Fruit fly (Drosophila melanogaster) whole organism, embryonic: ENCODE measurements around the gene lectin-37Db.

Experiments used
- Abd-B ChIP-seq: fragments of 200-800 bp; sonication (Bioruptor generic); optimal IDR thresholded peaks from 2 replicates; lab custom pipeline; 2018; ENCODE audit warnings: missing biosample characterization, mild to moderate bottlenecking, missing genetic modification characterization, moderate library complexity
- Adf1 ChIP-seq: fragments of 200-800 bp; sonication (Bioruptor generic); IDR thresholded peaks from 2 replicates; pipeline ENCODE4 v1.3.6; 2022; ENCODE audit warnings: missing biosample characterization, missing genetic modification characterization
- B-H1 ChIP-seq: fragments of 200-800 bp; sonication (Bioruptor generic); IDR thresholded peaks from 3 replicates; pipeline ENCODE4 v1.3.6; 2022; ENCODE audit warnings: missing biosample characterization, missing genetic modification characterization
- CG10366 ChIP-seq: fragments of 200-800 bp; sonication (Bioruptor generic); IDR thresholded peaks from 2 replicates; pipeline ENCODE4 v1.3.6; 2022; ENCODE audit warnings: missing biosample characterization, missing genetic modification characterization
- CG11085 ChIP-seq: fragments of 200-800 bp; sonication (Bioruptor generic); IDR thresholded peaks from 2 replicates; pipeline ENCODE4 v1.3.6; 2022; ENCODE audit warnings: missing biosample characterization, missing genetic modification characterization
- CG11504 ChIP-seq: fragments of 200-800 bp; sonication (Bioruptor generic); optimal IDR thresholded peaks from 3 replicates; lab custom pipeline; 2019; ENCODE audit warnings: missing biosample characterization, mild to moderate bottlenecking, missing genetic modification characterization, moderate library complexity
- CG12659 ChIP-seq: fragments of 200-800 bp; sonication (Bioruptor generic); optimal IDR thresholded peaks from 3 replicates; lab custom pipeline; 2017; ENCODE audit warnings: mild to moderate bottlenecking, missing biosample characterization, missing genetic modification reagents, missing genetic modification characterization
- CG12769 ChIP-seq: fragments of 200-800 bp; sonication (Bioruptor generic); optimal IDR thresholded peaks from 2 replicates; lab custom pipeline; 2019; ENCODE audit warnings: missing biosample characterization, mild to moderate bottlenecking, missing genetic modification characterization, moderate library complexity
- CG13894 ChIP-seq: fragments of 200-800 bp; sonication (Bioruptor generic); optimal IDR thresholded peaks from 3 replicates; lab custom pipeline; 2018; ENCODE audit warnings: missing biosample characterization, mild to moderate bottlenecking, missing genetic modification characterization, moderate library complexity
- CG14710 ChIP-seq: fragments of 200-800 bp; sonication (Bioruptor generic); optimal IDR thresholded peaks from 3 replicates; lab custom pipeline; 2019; ENCODE audit warnings: missing biosample characterization, mild to moderate bottlenecking, missing genetic modification characterization, moderate library complexity
- CG17802 ChIP-seq: fragments of 200-800 bp; sonication (Bioruptor generic); optimal IDR thresholded peaks from 2 replicates; lab custom pipeline; 2018; ENCODE audit warnings: missing biosample characterization, mild to moderate bottlenecking, missing genetic modification characterization, moderate library complexity
- CG3407 ChIP-seq: fragments of 200-800 bp; sonication (Bioruptor generic); optimal IDR thresholded peaks from 2 replicates; lab custom pipeline; 2018; ENCODE audit warnings: missing biosample characterization, mild to moderate bottlenecking, missing genetic modification characterization
- CG34224 ChIP-seq: fragments of 200-800 bp; sonication (Bioruptor generic); IDR thresholded peaks from 3 replicates; pipeline ENCODE4 v1.3.6; 2022; ENCODE audit warnings: missing biosample characterization, missing genetic modification characterization; ENCODE audit not compliant: partially characterized antibody
- CG6175 ChIP-seq: fragments of 200-800 bp; sonication (Bioruptor generic); IDR thresholded peaks from 3 replicates; pipeline ENCODE4 v1.3.6; 2022; ENCODE audit warnings: missing biosample characterization, missing genetic modification characterization
- CG8944 ChIP-seq: fragments of 200-800 bp; sonication (Bioruptor generic); optimal IDR thresholded peaks from 3 replicates; lab custom pipeline; 2016; ENCODE audit warnings: missing biosample characterization, missing genetic modification characterization
- CG9215 ChIP-seq: fragments of 200-800 bp; sonication (Bioruptor generic); IDR thresholded peaks from 2 replicates; pipeline ENCODE4 v1.3.6; 2022; ENCODE audit warnings: missing biosample characterization, missing genetic modification characterization
- Deaf1 ChIP-seq: fragments of 200-800 bp; optimal IDR thresholded peaks from 3 replicates; lab custom pipeline; 2019; ENCODE audit warnings: missing biosample characterization, mild to moderate bottlenecking, missing genetic modification characterization, moderate library complexity
- E2f2 ChIP-seq: fragments of 200-800 bp; sonication (Bioruptor generic); IDR thresholded peaks from 2 replicates; pipeline ENCODE4 v1.3.6; 2022; ENCODE audit warnings: missing biosample characterization, missing genetic modification characterization
- Gsc ChIP-seq: fragments of 200-800 bp; sonication (Bioruptor generic); IDR thresholded peaks from 2 replicates; pipeline ENCODE4 v1.3.6; 2022; ENCODE audit warnings: missing biosample characterization, missing genetic modification characterization
- Lim3 ChIP-seq: fragments of 200-800 bp; sonication (Bioruptor generic); IDR thresholded peaks from 2 replicates; pipeline ENCODE4 v1.3.6; 2022; ENCODE audit warnings: missing biosample characterization, missing genetic modification characterization
- Med ChIP-seq: fragments of 200-800 bp; sonication (Bioruptor generic); peaks from one replicate; lab custom pipeline; 2016; ENCODE audit warnings: missing biosample characterization, missing genetic modification characterization, mild to moderate bottlenecking, inconsistent platforms, moderate library complexity
- Mes4 ChIP-seq: fragments of 200-800 bp; sonication (Bioruptor generic); optimal IDR thresholded peaks from 2 replicates; lab custom pipeline; 2016; ENCODE audit warnings: missing biosample characterization, missing genetic modification characterization
- Opbp ChIP-seq: fragments of 200-800 bp; sonication (Bioruptor generic); IDR thresholded peaks from 3 replicates; pipeline ENCODE4 v1.3.6; 2022; ENCODE audit warnings: missing biosample characterization, missing genetic modification characterization; ENCODE audit not compliant: partially characterized antibody
- Poxn ChIP-seq: fragments of 200-800 bp; sonication (Bioruptor generic); IDR thresholded peaks from 2 replicates; pipeline ENCODE4 v1.3.6; 2022; ENCODE audit warnings: missing biosample characterization, missing genetic modification characterization
- Stat92E ChIP-seq, 3 experiments: fragments of >200 bp in 2 of 3; fragments of 200-800 bp in 1 of 3; sonication (Bioruptor generic) in 1 of 3; optimal IDR thresholded peaks; 2 replicates each; lab custom pipeline; 2017 to 2019; ENCODE audit warnings: missing biosample characterization in 3 of 3, missing genetic modification characterization in 3 of 3, mild to moderate bottlenecking in 1 of 3, moderate library complexity in 1 of 3
- Vsx1 ChIP-seq: fragments of 200-800 bp; sonication (Bioruptor generic); optimal IDR thresholded peaks from 2 replicates; lab custom pipeline; 2017; ENCODE audit warnings: missing biosample characterization, mild to moderate bottlenecking, missing genetic modification characterization, missing genetic modification reagents
- abd-A ChIP-seq: fragments of 200-800 bp; sonication (Bioruptor generic); optimal IDR thresholded peaks from 3 replicates; lab custom pipeline; 2019; ENCODE audit warnings: missing biosample characterization, mild to moderate bottlenecking, missing genetic modification characterization, moderate library complexity
- ash1 ChIP-seq: fragments of 200-800 bp; sonication (Bioruptor generic); optimal IDR thresholded peaks from 2 replicates; lab custom pipeline; 2018; ENCODE audit warnings: missing biosample characterization, mild to moderate bottlenecking, missing genetic modification characterization
- btn ChIP-seq: fragments of 200-800 bp; sonication (Bioruptor generic); optimal IDR thresholded peaks from 2 replicates; lab custom pipeline; 2016; ENCODE audit warnings: missing biosample characterization, missing genetic modification characterization
- cad ChIP-seq: fragments of >200 bp; optimal IDR thresholded peaks from 2 replicates; lab custom pipeline; 2017; ENCODE audit warnings: missing biosample characterization, missing genetic modification characterization
- cas ChIP-seq: fragments of 200-800 bp; sonication (Bioruptor generic); IDR thresholded peaks from 2 replicates; pipeline ENCODE4 v1.3.6; 2022; ENCODE audit warnings: missing biosample characterization, missing genetic modification characterization
- croc ChIP-seq: fragments of 200-800 bp; sonication (Bioruptor generic); conservative IDR thresholded peaks from 3 replicates; pipeline ENCODE4 v1.3.6; 2022; ENCODE audit warnings: missing biosample characterization, missing genetic modification characterization
- crp ChIP-seq, 2 experiments: fragments of 200-800 bp; sonication (Bioruptor generic); optimal IDR thresholded peaks; 2 replicates in 1 of 2; 3 replicates in 1 of 2; lab custom pipeline; 2017; ENCODE audit warnings: missing biosample characterization in 2 of 2, missing genetic modification characterization in 2 of 2, mild to moderate bottlenecking in 1 of 2, moderate library complexity in 1 of 2
- gcm ChIP-seq: fragments of 200-800 bp; sonication (Bioruptor generic); optimal IDR thresholded peaks from 2 replicates; lab custom pipeline; 2019; ENCODE audit warnings: missing biosample characterization, mild to moderate bottlenecking, missing genetic modification characterization, moderate library complexity
- kni ChIP-seq: fragments of 200-800 bp; sonication (Bioruptor generic); optimal IDR thresholded peaks from 3 replicates; lab custom pipeline; 2017; ENCODE audit warnings: mild to moderate bottlenecking, missing biosample characterization, missing genetic modification reagents, missing genetic modification characterization
- lola ChIP-seq, 3 experiments: fragments of >200 bp in 2 of 3; fragments of 200-800 bp in 1 of 3; sonication (Bioruptor generic) in 1 of 3; optimal IDR thresholded peaks; 2 replicates each; lab custom pipeline; 2017 to 2019; ENCODE audit warnings: missing biosample characterization in 3 of 3, missing genetic modification characterization in 3 of 3, mild to moderate bottlenecking in 1 of 3, moderate library complexity in 1 of 3
- mam ChIP-seq: fragments of 200-800 bp; sonication (Bioruptor generic); optimal IDR thresholded peaks from 3 replicates; lab custom pipeline; 2016; ENCODE audit warnings: missing biosample characterization, missing genetic modification characterization
- mirr ChIP-seq: fragments of 200-800 bp; sonication (Bioruptor generic); optimal IDR thresholded peaks from 3 replicates; lab custom pipeline; 2018; ENCODE audit warnings: missing biosample characterization, mild to moderate bottlenecking, missing genetic modification characterization
- prd ChIP-seq, 3 experiments: fragments of >200 bp in 2 of 3; fragments of 200-800 bp in 1 of 3; sonication (Bioruptor generic) in 1 of 3; optimal IDR thresholded peaks in 2 of 3; IDR thresholded peaks in 1 of 3; 2 replicates in 2 of 3; 3 replicates in 1 of 3; pipeline versions ENCODE4 v1.3.6 to Lab custom; 2017 to 2022; ENCODE audit warnings: missing biosample characterization in 1 of 3, missing genetic modification characterization in 1 of 3
- sd ChIP-seq: fragments of 200-800 bp; sonication (Bioruptor generic); optimal IDR thresholded peaks from 3 replicates; lab custom pipeline; 2018; ENCODE audit warnings: missing biosample characterization, mild to moderate bottlenecking, missing genetic modification characterization, moderate library complexity
- sens ChIP-seq: fragments of 200-800 bp; sonication (Bioruptor generic); peaks from one replicate; lab custom pipeline; 2016; ENCODE audit warnings: missing biosample characterization, missing genetic modification characterization
- slp2 ChIP-seq: fragments of 200-800 bp; sonication (Bioruptor generic); optimal IDR thresholded peaks from 2 replicates; lab custom pipeline; 2016; ENCODE audit warnings: missing biosample characterization, missing genetic modification characterization
- sug ChIP-seq: fragments of 200-800 bp; optimal IDR thresholded peaks from 2 replicates; lab custom pipeline; 2019; ENCODE audit warnings: missing biosample characterization, mild to moderate bottlenecking, missing genetic modification characterization, moderate library complexity
- trh ChIP-seq: fragments of 200-800 bp; sonication (Bioruptor generic); optimal IDR thresholded peaks from 2 replicates; lab custom pipeline; 2016; ENCODE audit warnings: missing biosample characterization, missing genetic modification characterization
- twi ChIP-seq: fragments of 200-800 bp; optimal IDR thresholded peaks from 2 replicates; lab custom pipeline; 2019; ENCODE audit warnings: missing biosample characterization, mild to moderate bottlenecking, missing genetic modification characterization, moderate library complexity
- vvl ChIP-seq: fragments of 200-800 bp; sonication (Bioruptor generic); IDR thresholded peaks from 2 replicates; pipeline ENCODE4 v1.3.6; 2022; ENCODE audit warnings: missing biosample characterization, missing genetic modification characterization

lectin-37Db gene

dm6 chr2L:19386106-19386715 is 32.7 kb upstream of the lectin-37Db start, which contains the start of gene fon (continued):
- TF ChIP-seq CG6175 (GFP tag; lab: Robert Waterston, UW), result no peak
- no peak for TF ChIP-seq gcm

dm6 chr2L:19388966-19389365 is 29.9 kb upstream of the lectin-37Db start:
- TF ChIP-seq sd (tag; lab: Kevin White, UChicago) (peak; percentile 27), CG3407 (GFP tag; lab: Kevin White, UChicago) (no peak), CG12769 (tag; lab: Kevin White, UChicago) (peak; percentile 35), CG13894 (tag; lab: Kevin White, UChicago) (peak; percentile 76), Med (GFP tag; lab: Kevin White, UChicago) (peak; percentile 48), abd-A (tag; lab: Kevin White, UChicago) (peak; percentile 20), Adf1 (no peak), sens (peak; percentile 54), vvl (GFP tag; lab: Robert Waterston, UW) (peak; percentile 48; the same call in 1 of the 2 replicates), CG6175 (GFP tag; lab: Robert Waterston, UW) (no peak)

dm6 chr2L:19389749-19390148 is 29.1 kb upstream of the lectin-37Db start, which contains the start of gene CG17549:
CG17549 (minus strand) TSS chr2L:19390075.
- TF ChIP-seq B-H1 (GFP tag; lab: Robert Waterston, UW), result no peak
- TF ChIP-seq CG11085, result no peak
- no peak for TF ChIP-seq Abd-B (GFP tag; lab: Kevin White, UChicago)
- TF ChIP-seq Poxn (GFP tag; lab: Robert Waterston, UW), result no peak
- TF ChIP-seq CG14710, result no peak
- no peak for TF ChIP-seq CG17802 (tag; lab: Kevin White, UChicago)
- no peak for TF ChIP-seq slp2 (GFP tag; lab: Kevin White, UChicago)
- peak; percentile 74 for TF ChIP-seq CG12769 (tag; lab: Kevin White, UChicago)
- TF ChIP-seq Gsc, result no peak
- no peak for TF ChIP-seq CG10366 (GFP tag; lab: Robert Waterston, UW)
- TF ChIP-seq CG8944 (GFP tag; lab: Kevin White, UChicago), result no peak
- TF ChIP-seq Deaf1 (tag; lab: Kevin White, UChicago), result peak; percentile 72
- no peak for TF ChIP-seq crp (GFP tag; optimal IDR thresholded peaks at IDR 0.05; lab: Kevin White, UChicago)
- TF ChIP-seq Opbp, result no peak
- TF ChIP-seq CG34224, result no peak; the same call in 2 of the 3 replicates
- no peak for TF ChIP-seq twi
- TF ChIP-seq sug (tag; lab: Kevin White, UChicago), result peak; percentile 58
- TF ChIP-seq croc (GFP tag; lab: Robert Waterston, UW), result no peak
- no peak for TF ChIP-seq E2f2
- TF ChIP-seq mam (GFP tag; lab: Kevin White, UChicago), result no peak
- TF ChIP-seq btn (GFP tag; lab: Kevin White, UChicago), result no peak
- no peak for TF ChIP-seq ash1
- TF ChIP-seq trh (GFP tag; lab: Kevin White, UChicago), result no peak
- no peak for TF ChIP-seq Vsx1 (GFP tag; lab: Kevin White, UChicago)
- TF ChIP-seq kni, result no peak
- no peak for TF ChIP-seq prd (optimal IDR thresholded peaks at IDR 0.05; lab: Kevin White, UChicago)
- TF ChIP-seq prd (GFP tag; IDR thresholded peaks at IDR 0.05; lab: Robert Waterston, UW), result no peak
- no peak for TF ChIP-seq CG12659 (GFP tag; lab: Kevin White, UChicago)
- no peak for TF ChIP-seq Stat92E (GFP tag; optimal IDR thresholded peaks at IDR 0.05; lab: Kevin White, UChicago)
- TF ChIP-seq CG9215 (GFP tag; lab: Robert Waterston, UW), result no peak
- TF ChIP-seq gcm, result no peak
- no peak for TF ChIP-seq Lim3 (GFP tag; lab: Robert Waterston, UW)
- TF ChIP-seq CG11504, result no peak
- TF ChIP-seq Mes4 (GFP tag; lab: Kevin White, UChicago), result no peak
- peak; percentile 13 for TF ChIP-seq mirr (GFP tag; lab: Kevin White, UChicago)
- TF ChIP-seq cas, result no peak
- no peak for TF ChIP-seq lola (GFP tag; optimal IDR thresholded peaks at IDR 0.05; lab: Kevin White, UChicago)
- no peak for TF ChIP-seq cad (GFP tag; lab: Kevin White, UChicago)
